Worm (Caenorhabditis elegans) whole organism, L1 larva: ENCODE results near the gene elb-1.
A peak's percentile ranks its signal among the peaks of the same experiment; 100 is the strongest.

Experiments used
- C04F5.9 ChIP-seq: sonication (generic microtip); optimal IDR thresholded peaks from 2 replicates; lab custom pipeline; 2016; ENCODE audit warnings: missing genetic modification characterization, missing compliant biosample characterization
- F16B12.6 ChIP-seq: fragments of 150-350 bp; optimal IDR thresholded peaks from 2 replicates; lab custom pipeline; 2014; ENCODE audit warnings: missing biosample characterization, missing genetic modification characterization
- Y116A8C.19 ChIP-seq: sonication (generic microtip); optimal IDR thresholded peaks from 2 replicates; lab custom pipeline; 2016; ENCODE audit warnings: missing compliant biosample characterization, missing genetic modification characterization, borderline replicate concordance
- aha-1 ChIP-seq: fragments of 150-350 bp; optimal IDR thresholded peaks from 2 replicates; lab custom pipeline; 2014; ENCODE audit warnings: missing biosample characterization, missing genetic modification characterization
- alr-1 ChIP-seq: fragments of 200-800 bp; sonication (Bioruptor generic); optimal IDR thresholded peaks from 2 replicates; lab custom pipeline; 2018; ENCODE audit warnings: borderline replicate concordance, mild to moderate bottlenecking, missing genetic modification characterization, missing compliant biosample characterization
- aly-2 ChIP-seq: fragments of 150-350 bp; optimal IDR thresholded peaks from 2 replicates; lab custom pipeline; 2014; ENCODE audit warnings: missing biosample characterization, missing genetic modification characterization
- ama-1 ChIP-seq: fragments of 150-350 bp; optimal IDR thresholded peaks from 2 replicates; lab custom pipeline; 2014
- blmp-1 ChIP-seq: fragments of 150-350 bp; optimal IDR thresholded peaks from 2 replicates; lab custom pipeline; 2014; ENCODE audit warnings: missing biosample characterization, missing genetic modification characterization
- ceh-90 ChIP-seq: sonication (generic microtip); optimal IDR thresholded peaks from 2 replicates; lab custom pipeline; 2016; ENCODE audit warnings: missing genetic modification characterization, missing compliant biosample characterization
- dpl-1 ChIP-seq, 3 experiments: fragments of 150-350 bp in 2 of 3; sonication (generic microtip) in 1 of 3; optimal IDR thresholded peaks; 2 replicates each; lab custom pipeline; 2014 to 2017; ENCODE audit warnings: missing biosample characterization in 3 of 3, missing genetic modification characterization in 3 of 3, missing genetic modification reagents in 3 of 3
- efl-1 ChIP-seq, 4 experiments: fragments of 150-350 bp; optimal IDR thresholded peaks in 3 of 4; peaks in 1 of 4; 1 replicate in 1 of 4; 2 replicates in 3 of 4; lab custom pipeline; 2014; ENCODE audit warnings: missing biosample characterization in 2 of 4, missing genetic modification characterization in 2 of 4, missing genetic modification reagents in 2 of 4
- efl-3 ChIP-seq: fragments of 200-800 bp; sonication (Bioruptor generic); optimal IDR thresholded peaks from 2 replicates; lab custom pipeline; 2018; ENCODE audit warnings: mild to moderate bottlenecking, missing genetic modification characterization, missing compliant biosample characterization
- egl-13 ChIP-seq: sonication (generic microtip); optimal IDR thresholded peaks from 2 replicates; lab custom pipeline; 2016; ENCODE audit warnings: missing genotype, missing genetic modification reagents, missing genetic modification characterization, missing compliant biosample characterization
- elt-2 ChIP-seq: sonication (generic microtip); optimal IDR thresholded peaks from 2 replicates; lab custom pipeline; 2016; ENCODE audit warnings: missing genetic modification characterization, mild to moderate bottlenecking, inconsistent platforms, missing compliant biosample characterization, missing genetic modification reagents
- elt-3 ChIP-seq, 6 experiments: fragments of 150-350 bp in 1 of 6; sonication (generic microtip); optimal IDR thresholded peaks; 2 replicates each; lab custom pipeline; 2017 to 2018; ENCODE audit warnings: missing biosample characterization in 6 of 6, missing genetic modification characterization in 6 of 6, inconsistent platforms in 1 of 6
- fkh-10 ChIP-seq: sonication (generic microtip); optimal IDR thresholded peaks from 2 replicates; lab custom pipeline; 2017; ENCODE audit warnings: missing biosample characterization, missing genetic modification reagents, missing genetic modification characterization
- fkh-4 ChIP-seq: sonication (generic microtip); optimal IDR thresholded peaks from 2 replicates; lab custom pipeline; 2016; ENCODE audit warnings: missing compliant biosample characterization, missing genetic modification characterization, borderline replicate concordance
- grh-1 ChIP-seq: fragments of 200-800 bp; sonication (Bioruptor generic); IDR thresholded peaks from 2 replicates; pipeline ENCODE4 v1.3.6; 2022; ENCODE audit warnings: missing genetic modification reagents, missing genetic modification characterization, missing compliant biosample characterization
- hlh-17 ChIP-seq: fragments of 200-800 bp; sonication (Bioruptor generic); optimal IDR thresholded peaks from 2 replicates; lab custom pipeline; 2018; ENCODE audit warnings: missing genetic modification characterization, mild to moderate bottlenecking, missing compliant biosample characterization, moderate library complexity, borderline replicate concordance
- hlh-4 ChIP-seq: sonication (generic microtip); optimal IDR thresholded peaks from 2 replicates; lab custom pipeline; 2016; ENCODE audit warnings: mild to moderate bottlenecking, missing genetic modification characterization, missing compliant biosample characterization
- hpl-2 ChIP-seq: fragments of 150-350 bp; optimal IDR thresholded peaks from 2 replicates; lab custom pipeline; 2014; ENCODE audit warnings: missing biosample characterization, missing genetic modification reagents, missing genetic modification characterization
- irx-1 ChIP-seq: sonication (generic microtip); optimal IDR thresholded peaks from 2 replicates; lab custom pipeline; 2016; ENCODE audit warnings: missing genetic modification characterization, missing compliant biosample characterization
- isw-1 ChIP-seq: fragments of 200-800 bp; sonication (Bioruptor generic); IDR thresholded peaks from 2 replicates; pipeline ENCODE4 v1.3.6; 2022; ENCODE audit warnings: missing genetic modification characterization, missing compliant biosample characterization
- lin-14 ChIP-seq: fragments of 200-800 bp; sonication (Bioruptor generic); optimal IDR thresholded peaks from 2 replicates; lab custom pipeline; 2018; ENCODE audit warnings: mild to moderate bottlenecking, missing genetic modification characterization, moderate library complexity, missing compliant biosample characterization
- lin-15B ChIP-seq: fragments of 150-350 bp; sonication (generic microtip); optimal IDR thresholded peaks from 3 replicates; lab custom pipeline; 2014; ENCODE audit warnings: missing biosample characterization, missing genetic modification characterization
- lin-35 ChIP-seq, 2 experiments: fragments of 150-350 bp; optimal IDR thresholded peaks; 2 replicates each; lab custom pipeline; 2014; ENCODE audit warnings: missing biosample characterization in 2 of 2, missing genetic modification characterization in 2 of 2, missing genetic modification reagents in 2 of 2
- lin-39 ChIP-seq: fragments of 150-350 bp; optimal IDR thresholded peaks from 2 replicates; lab custom pipeline; 2014; ENCODE audit warnings: missing biosample characterization, missing genetic modification reagents, missing genetic modification characterization
- lir-3 ChIP-seq: sonication (generic microtip); optimal IDR thresholded peaks from 2 replicates; lab custom pipeline; 2016; ENCODE audit warnings: mild to moderate bottlenecking, missing genetic modification characterization, moderate library complexity, missing compliant biosample characterization; ENCODE audit not compliant: poor library complexity
- lsy-2 ChIP-seq, 2 experiments: fragments of 150-350 bp; optimal IDR thresholded peaks; 2 replicates each; lab custom pipeline; 2014; ENCODE audit warnings: missing biosample characterization in 2 of 2, missing genetic modification characterization in 2 of 2
- mdl-1 ChIP-seq, 2 experiments: fragments of 150-350 bp; optimal IDR thresholded peaks; 2 replicates each; lab custom pipeline; 2014 to 2017; ENCODE audit warnings: missing biosample characterization in 2 of 2, missing genetic modification characterization in 2 of 2, inconsistent platforms in 1 of 2
- mef-2 ChIP-seq: fragments of 150-350 bp; optimal IDR thresholded peaks from 2 replicates; lab custom pipeline; 2014; ENCODE audit warnings: missing biosample characterization, missing genetic modification characterization
- nhr-11 ChIP-seq: fragments of 150-350 bp; optimal IDR thresholded peaks from 2 replicates; lab custom pipeline; 2014; ENCODE audit warnings: missing biosample characterization, missing genetic modification characterization
- nhr-12 ChIP-seq: sonication (generic microtip); optimal IDR thresholded peaks from 2 replicates; lab custom pipeline; 2017; ENCODE audit warnings: missing biosample characterization, missing genetic modification characterization
- nhr-20 ChIP-seq: sonication (generic microtip); optimal IDR thresholded peaks from 2 replicates; lab custom pipeline; 2016; ENCODE audit warnings: mild to moderate bottlenecking, missing genetic modification characterization, missing compliant biosample characterization
- nhr-77 ChIP-seq: fragments of 150-350 bp; optimal IDR thresholded peaks from 2 replicates; lab custom pipeline; 2014; ENCODE audit warnings: missing biosample characterization, missing genetic modification characterization
- nhr-85 ChIP-seq: sonication (generic microtip); peaks from one replicate; lab custom pipeline; 2016; ENCODE audit warnings: missing genetic modification characterization, inconsistent platforms, missing compliant biosample characterization
- nhr-90 ChIP-seq: sonication (generic microtip); optimal IDR thresholded peaks from 2 replicates; lab custom pipeline; 2016; ENCODE audit warnings: mild to moderate bottlenecking, missing genetic modification characterization, missing compliant biosample characterization; ENCODE audit not compliant: poor library complexity
- pax-3 ChIP-seq: fragments of 200-800 bp; sonication (Bioruptor generic); optimal IDR thresholded peaks from 2 replicates; lab custom pipeline; 2018; ENCODE audit warnings: mild to moderate bottlenecking, missing genetic modification characterization, moderate library complexity, missing compliant biosample characterization
- pqm-1 ChIP-seq: sonication (generic microtip); optimal IDR thresholded peaks from 3 replicates; lab custom pipeline; 2017; ENCODE audit warnings: missing biosample characterization, missing genetic modification characterization
- skn-1 ChIP-seq: fragments of 150-350 bp; optimal IDR thresholded peaks from 2 replicates; lab custom pipeline; 2014; ENCODE audit warnings: missing biosample characterization, missing genetic modification characterization
- snpc-4 ChIP-seq: fragments of 150-350 bp; optimal IDR thresholded peaks from 2 replicates; lab custom pipeline; 2014; ENCODE audit warnings: missing biosample characterization, missing genetic modification characterization
- snu-23 ChIP-seq: sonication (generic microtip); optimal IDR thresholded peaks from 2 replicates; lab custom pipeline; 2016; ENCODE audit warnings: missing genetic modification characterization, missing compliant biosample characterization
- sptf-1 ChIP-seq: fragments of 150-350 bp; optimal IDR thresholded peaks from 2 replicates; lab custom pipeline; 2014; ENCODE audit warnings: missing biosample characterization, missing genetic modification characterization
- tlp-1 ChIP-seq: fragments of 150-350 bp; optimal IDR thresholded peaks from 2 replicates; lab custom pipeline; 2014; ENCODE audit warnings: missing biosample characterization, missing genetic modification characterization
- unc-30 ChIP-seq: sonication (generic microtip); optimal IDR thresholded peaks from 2 replicates; lab custom pipeline; 2017; ENCODE audit warnings: missing biosample characterization, missing genetic modification characterization
- unc-62 ChIP-seq: fragments of 150-350 bp; optimal IDR thresholded peaks from 2 replicates; lab custom pipeline; 2014; ENCODE audit warnings: missing biosample characterization, missing genetic modification reagents, missing genetic modification characterization
- unc-86 ChIP-seq: sonication (generic microtip); optimal IDR thresholded peaks from 2 replicates; lab custom pipeline; 2016; ENCODE audit warnings: missing genetic modification characterization, missing compliant biosample characterization
- unc-98 ChIP-seq: fragments of 200-800 bp; sonication (Bioruptor generic); IDR thresholded peaks from 2 replicates; pipeline ENCODE4 v1.3.6; 2022; ENCODE audit warnings: missing genetic modification characterization, missing compliant biosample characterization
- vab-15 ChIP-seq: sonication (generic microtip); optimal IDR thresholded peaks from 2 replicates; lab custom pipeline; 2017; ENCODE audit warnings: missing genotype, mild to moderate bottlenecking, missing genetic modification characterization, missing compliant biosample characterization
- xbp-1 ChIP-seq: sonication (generic microtip); optimal IDR thresholded peaks from 2 replicates; lab custom pipeline; 2016; ENCODE audit warnings: missing genetic modification characterization, missing compliant biosample characterization
- zag-1 ChIP-seq: fragments of 150-350 bp; optimal IDR thresholded peaks from 2 replicates; lab custom pipeline; 2014; ENCODE audit warnings: missing biosample characterization, missing genetic modification characterization

elb-1 gene

ce11 chrIII:11689303-11689702 lies 29.9 kb downstream of the elb-1 start (continued):
- TF ChIP-seq skn-1 (tag; lab: Kevin White, UChicago) (peak; percentile 45), pqm-1 (tag; lab: Kevin White, UChicago) (peak; percentile 88), xbp-1 (tag; lab: Kevin White, UChicago) (peak; percentile 33), nhr-77 (tag; lab: Kevin White, UChicago) (peak; percentile 65), egl-13 (tag; lab: Kevin White, UChicago) (no peak), blmp-1 (tag; lab: Kevin White, UChicago) (peak; percentile 73), lin-35 (GFP tag; optimal IDR thresholded peaks at IDR 0.05; lab: Kevin White, UChicago) (peak in 1 of 2 experiments; percentile 80), alr-1 (tag; lab: Kevin White, UChicago) (no peak), aly-2 (tag; lab: Kevin White, UChicago) (no peak), dpl-1 (GFP tag; optimal IDR thresholded peaks at IDR 0.05; lab: Kevin White, UChicago) (peak; percentile 11 to 17 (median 16)), mdl-1 (tag; optimal IDR thresholded peaks at IDR 0.05; lab: Kevin White, UChicago) (peak in 1 of 2 experiments; percentile 35), nhr-20 (tag; lab: Kevin White, UChicago) (peak; percentile 77), vab-15 (tag; lab: Kevin White, UChicago) (no peak), mef-2 (tag; lab: Kevin White, UChicago) (no peak), nhr-11 (tag; lab: Kevin White, UChicago) (no peak), nhr-85 (tag; lab: Kevin White, UChicago) (peak; percentile 91), elt-2 (tag; lab: Kevin White, UChicago) (peak; percentile 78), tlp-1 (no peak), fkh-10 (GFP tag; lab: Kevin White, UChicago) (no peak), lin-15B (tag; lab: Kevin White, UChicago) (no peak), unc-98 (GFP tag; lab: Robert Waterston, UW) (no peak), lin-39 (no peak), grh-1 (GFP tag; lab: Robert Waterston, UW) (no peak), lsy-2 (tag; optimal IDR thresholded peaks at IDR 0.05; lab: Kevin White, UChicago) (peak; percentile 8 to 79), C04F5.9 (tag; lab: Kevin White, UChicago) (no peak), irx-1 (tag; lab: Kevin White, UChicago) (no peak), ama-1 (no peak), unc-86 (tag; lab: Kevin White, UChicago) (no peak), isw-1 (no peak), nhr-90 (tag; lab: Kevin White, UChicago) (peak; percentile 66), F16B12.6 (no peak), efl-3 (GFP tag; lab: Kevin White, UChicago) (no peak)

- TF ChIP-seq nhr-90 (tag; lab: Kevin White, UChicago) (peak; percentile 5), aha-1 (tag; lab: Kevin White, UChicago) (no peak), elt-3 (tag; optimal IDR thresholded peaks at IDR 0.05; lab: Kevin White, UChicago) (peak in 1 of 6 experiments; percentile 29), lir-3 (tag; lab: Kevin White, UChicago) (no peak), ceh-90 (tag; lab: Kevin White, UChicago) (no peak), nhr-12 (tag; lab: Kevin White, UChicago) (no peak), snu-23 (GFP tag; lab: Kevin White, UChicago) (peak; percentile 9), hpl-2 (GFP tag; lab: Kevin White, UChicago) (no peak), Y116A8C.19 (no peak), vab-15 (tag; lab: Kevin White, UChicago) (no peak), zag-1 (no peak), nhr-11 (tag; lab: Kevin White, UChicago) (no peak), unc-30 (tag; lab: Kevin White, UChicago) (no peak), sptf-1 (no peak), pqm-1 (tag; lab: Kevin White, UChicago) (no peak), snpc-4 (no peak), fkh-10 (GFP tag; lab: Kevin White, UChicago) (no peak), isw-1 (no peak), pax-3 (tag; lab: Kevin White, UChicago) (no peak), nhr-85 (tag; lab: Kevin White, UChicago) (peak; percentile 60), unc-62 (GFP tag; lab: Kevin White, UChicago) (no peak), hlh-4 (tag; lab: Kevin White, UChicago) (no peak), efl-1 (optimal IDR thresholded peaks at IDR 0.05; lab: Kevin White, UChicago) (no peak), efl-1 (GFP tag; optimal IDR thresholded peaks at IDR 0.05 in 1 of 2; lab: Kevin White, UChicago) (no peak), hlh-17 (GFP tag; lab: Kevin White, UChicago) (no peak), fkh-4 (no peak), lin-14 (GFP tag; lab: Kevin White, UChicago) (peak; percentile 37), ama-1 (no peak), aly-2 (tag; lab: Kevin White, UChicago) (no peak), F16B12.6 (no peak), skn-1 (tag; lab: Kevin White, UChicago) (no peak)
Observed at ce11 chrIII:11684770-11685169, 34.5 kb downstream of the elb-1 start.
